Fruit fly (Drosophila melanogaster): ENCODE measurements around the gene Aps.

dm6 chr3L:10878842-10879241 is 20.1 kb downstream of the Aps start, which contains the start of the genes CG6418 and Blos4:
- TF ChIP-seq psq (optimal IDR thresholded peaks at IDR 0.05), result no peak
- no peak for TF ChIP-seq CG8478 (optimal IDR thresholded peaks at IDR 0.05)
- no peak for TF ChIP-seq pan (optimal IDR thresholded peaks at IDR 0.05)
- no peak for TF ChIP-seq usp (GFP tag; optimal IDR thresholded peaks at IDR 0.05)
- TF ChIP-seq Dll (optimal IDR thresholded peaks at IDR 0.05), result no peak
- no peak for TF ChIP-seq EcR (GFP tag; optimal IDR thresholded peaks at IDR 0.05)

Measured in whole organism.